Fruit fly (Drosophila melanogaster) whole organism, adult: ENCODE results near the gene CG18081.

Source experiments
- CG11617 ChIP-seq: fragments of 200-800 bp; sonication (Bioruptor generic); optimal IDR thresholded peaks from 2 replicates; lab custom pipeline; 2017; ENCODE audit warnings: mild to moderate bottlenecking, missing biosample characterization, missing genetic modification reagents, missing genetic modification characterization
- CG12768 ChIP-seq: fragments of 200-800 bp; sonication (Bioruptor generic); optimal IDR thresholded peaks from 2 replicates; lab custom pipeline; 2017; ENCODE audit warnings: missing biosample characterization, missing genetic modification characterization, mild to moderate bottlenecking, moderate library complexity, missing genetic modification reagents
- CG14711 ChIP-seq: fragments of 200-800 bp; sonication (Bioruptor generic); optimal IDR thresholded peaks from 2 replicates; lab custom pipeline; 2018; ENCODE audit warnings: missing biosample characterization, mild to moderate bottlenecking, missing genetic modification characterization, moderate library complexity
- CG1620 ChIP-seq: fragments of 200-800 bp; sonication (Bioruptor generic); optimal IDR thresholded peaks from 2 replicates; lab custom pipeline; 2016; ENCODE audit warnings: missing biosample characterization, missing genetic modification characterization
- CG33017 ChIP-seq: fragments of 200-800 bp; sonication (Bioruptor generic); optimal IDR thresholded peaks from 2 replicates; lab custom pipeline; 2018; ENCODE audit warnings: missing biosample characterization, mild to moderate bottlenecking, missing genetic modification characterization, moderate library complexity
- CG5204 ChIP-seq: fragments of 200-800 bp; sonication (Bioruptor generic); optimal IDR thresholded peaks from 2 replicates; lab custom pipeline; 2016; ENCODE audit warnings: missing biosample characterization, missing genetic modification characterization
- Clk ChIP-seq: fragments of 200-800 bp; sonication (Bioruptor generic); optimal IDR thresholded peaks from 2 replicates; lab custom pipeline; 2017; ENCODE audit warnings: missing biosample characterization, missing genetic modification characterization
- Crg-1 ChIP-seq: fragments of 200-800 bp; sonication (Bioruptor generic); optimal IDR thresholded peaks from 2 replicates; lab custom pipeline; 2016; ENCODE audit warnings: missing biosample characterization, missing genetic modification characterization
- bab1 ChIP-seq: fragments of 200-800 bp; sonication (Bioruptor generic); optimal IDR thresholded peaks from 3 replicates; lab custom pipeline; 2019; ENCODE audit warnings: missing biosample characterization, mild to moderate bottlenecking, missing genetic modification characterization, moderate library complexity
- cic ChIP-seq: fragments of 200-800 bp; sonication (Bioruptor generic); optimal IDR thresholded peaks from 2 replicates; lab custom pipeline; 2017; ENCODE audit warnings: missing biosample characterization, mild to moderate bottlenecking, missing genetic modification characterization, moderate library complexity
- cnc ChIP-seq, 2 experiments: fragments of >200 bp; optimal IDR thresholded peaks; 2 replicates each; lab custom pipeline; 2017
- ovo ChIP-seq: fragments of 200-800 bp; sonication (Bioruptor generic); optimal IDR thresholded peaks from 2 replicates; lab custom pipeline; 2016; ENCODE audit warnings: missing biosample characterization, missing genetic modification characterization

DNA sequence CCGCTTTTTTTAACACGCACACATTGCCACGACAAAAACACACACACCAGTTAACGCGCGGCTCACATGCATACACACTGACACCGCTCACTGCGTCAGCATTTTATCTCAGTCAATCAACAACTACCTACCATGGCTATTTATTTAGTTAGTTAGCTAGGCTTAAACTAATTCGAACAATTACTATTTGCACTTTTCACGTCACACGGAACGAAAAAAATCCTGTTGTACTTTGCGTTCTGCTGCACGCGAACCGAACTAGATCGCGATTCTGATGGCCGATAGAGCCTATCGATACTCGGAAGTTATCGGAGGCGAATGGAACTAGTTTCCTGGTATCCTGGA lies 19.1 kb downstream of the CG18081 start, which contains the start of gene fwe:
- TF ChIP-seq CG14711 (no peak), CG12768 (no peak), CG1620 (GFP tag; lab: Kevin White, UChicago) (no peak), ovo (GFP tag; lab: Kevin White, UChicago) (no peak), Crg-1 (no peak), CG11617 (no peak), Clk (GFP tag; lab: Kevin White, UChicago) (no peak), cnc (optimal IDR thresholded peaks at IDR 0.05; lab: Kevin White, UChicago) (no peak), CG33017 (tag; lab: Kevin White, UChicago) (no peak), bab1 (GFP tag; lab: Kevin White, UChicago) (peak; percentile 46), CG5204 (GFP tag; lab: Kevin White, UChicago) (no peak), cic (GFP tag; lab: Kevin White, UChicago) (no peak)
